Worm (Caenorhabditis elegans) whole organism, L2 larva: ENCODE results near the gene fmil-1.

Experiments
- C34F6.9 ChIP-seq: fragments of 150-350 bp; optimal IDR thresholded peaks from 2 replicates; lab custom pipeline; 2014; ENCODE audit warnings: missing biosample characterization, missing genetic modification characterization
- F13H6.1 ChIP-seq: sonication (generic microtip); optimal IDR thresholded peaks from 2 replicates; lab custom pipeline; 2016; ENCODE audit warnings: missing genetic modification characterization, missing compliant biosample characterization
- Y55F3AM.14 ChIP-seq: fragments of 200-800 bp; sonication (Bioruptor generic); optimal IDR thresholded peaks from 2 replicates; lab custom pipeline; 2018; ENCODE audit warnings: mild to moderate bottlenecking, missing genetic modification characterization, missing compliant biosample characterization
- ZK546.5 ChIP-seq: sonication (generic microtip); optimal IDR thresholded peaks from 2 replicates; lab custom pipeline; 2017; ENCODE audit warnings: missing biosample characterization, missing genetic modification characterization
- alr-1 ChIP-seq: fragments of 150-350 bp; optimal IDR thresholded peaks from 2 replicates; lab custom pipeline; 2014; ENCODE audit warnings: missing biosample characterization, missing genetic modification characterization
- aly-2 ChIP-seq: fragments of 150-350 bp; optimal IDR thresholded peaks from 2 replicates; lab custom pipeline; 2014; ENCODE audit warnings: missing biosample characterization, missing genetic modification characterization
- ama-1 ChIP-seq: fragments of 150-350 bp; optimal IDR thresholded peaks from 2 replicates; lab custom pipeline; 2018; ENCODE audit warnings: inconsistent platforms
- blmp-1 ChIP-seq: sonication (generic microtip); optimal IDR thresholded peaks from 2 replicates; lab custom pipeline; 2017; ENCODE audit warnings: missing genetic modification characterization, mild to moderate bottlenecking, missing compliant biosample characterization, antibody characterized with exemption, moderate library complexity; ENCODE audit not compliant: insufficient read depth
- ceh-16 ChIP-seq: fragments of 150-350 bp; optimal IDR thresholded peaks from 2 replicates; lab custom pipeline; 2014; ENCODE audit warnings: missing biosample characterization, missing genetic modification characterization
- ceh-82 ChIP-seq: fragments of 150-350 bp; optimal IDR thresholded peaks from 2 replicates; lab custom pipeline; 2014; ENCODE audit warnings: missing biosample characterization, missing genetic modification characterization
- crh-2 ChIP-seq: sonication (generic microtip); optimal IDR thresholded peaks from 2 replicates; lab custom pipeline; 2017; ENCODE audit warnings: missing biosample characterization, missing genetic modification characterization
- dmd-4 ChIP-seq: sonication (generic microtip); optimal IDR thresholded peaks from 2 replicates; lab custom pipeline; 2017; ENCODE audit warnings: missing biosample characterization, missing genetic modification characterization
- elt-1 ChIP-seq: fragments of 150-350 bp; optimal IDR thresholded peaks from 2 replicates; lab custom pipeline; 2014; ENCODE audit warnings: missing biosample characterization, missing genetic modification characterization
- elt-3 ChIP-seq: sonication (generic microtip); optimal IDR thresholded peaks from 2 replicates; lab custom pipeline; 2017; ENCODE audit warnings: missing biosample characterization, missing genetic modification characterization
- fos-1 ChIP-seq: fragments of 150-350 bp; optimal IDR thresholded peaks from 2 replicates; lab custom pipeline; 2014; ENCODE audit warnings: missing biosample characterization, missing genetic modification characterization
- lin-13 ChIP-seq: fragments of 150-350 bp; optimal IDR thresholded peaks from 2 replicates; lab custom pipeline; 2014; ENCODE audit warnings: missing biosample characterization, missing genetic modification reagents, missing genetic modification characterization
- lin-39 ChIP-seq: fragments of 150-350 bp; optimal IDR thresholded peaks from 2 replicates; lab custom pipeline; 2014; ENCODE audit warnings: missing biosample characterization, missing genetic modification reagents, missing genetic modification characterization
- lsy-2 ChIP-seq, 2 experiments: fragments of 150-350 bp in 1 of 2; sonication (generic microtip) in 1 of 2; optimal IDR thresholded peaks; 2 replicates each; lab custom pipeline; 2014 to 2017; ENCODE audit warnings: missing biosample characterization in 2 of 2, missing genetic modification characterization in 2 of 2
- mab-5 ChIP-seq: fragments of 150-350 bp; optimal IDR thresholded peaks from 2 replicates; lab custom pipeline; 2014; ENCODE audit warnings: missing biosample characterization, missing genetic modification characterization
- mbf-1 ChIP-seq: sonication (generic microtip); optimal IDR thresholded peaks from 2 replicates; lab custom pipeline; 2017; ENCODE audit warnings: missing biosample characterization, missing genetic modification characterization
- mdl-1 ChIP-seq, 2 experiments: fragments of 150-350 bp in 1 of 2; sonication (generic microtip) in 1 of 2; optimal IDR thresholded peaks; 2 replicates each; lab custom pipeline; 2017; ENCODE audit warnings: missing biosample characterization in 2 of 2, missing genetic modification characterization in 2 of 2
- nhr-10 ChIP-seq: sonication (generic microtip); optimal IDR thresholded peaks from 2 replicates; lab custom pipeline; 2017; ENCODE audit warnings: missing biosample characterization, missing genetic modification characterization
- nhr-12 ChIP-seq: fragments of 150-350 bp; optimal IDR thresholded peaks from 2 replicates; lab custom pipeline; 2014; ENCODE audit warnings: missing biosample characterization, missing genetic modification characterization
- nhr-129 ChIP-seq: fragments of 150-350 bp; optimal IDR thresholded peaks from 2 replicates; lab custom pipeline; 2014; ENCODE audit warnings: missing biosample characterization, missing genetic modification characterization
- nhr-21 ChIP-seq: fragments of 150-350 bp; optimal IDR thresholded peaks from 2 replicates; lab custom pipeline; 2014; ENCODE audit warnings: missing biosample characterization, missing genetic modification characterization
- nhr-23 ChIP-seq: fragments of 150-350 bp; optimal IDR thresholded peaks from 2 replicates; lab custom pipeline; 2014; ENCODE audit warnings: missing biosample characterization, missing genetic modification reagents, missing genetic modification characterization
- nhr-237 ChIP-seq: fragments of 150-350 bp; optimal IDR thresholded peaks from 2 replicates; lab custom pipeline; 2014; ENCODE audit warnings: missing biosample characterization, missing genetic modification characterization
- nhr-25 ChIP-seq: fragments of 150-350 bp; sonication (generic microtip); optimal IDR thresholded peaks from 3 replicates; lab custom pipeline; 2014; ENCODE audit warnings: missing biosample characterization, missing genetic modification characterization
- nhr-6 ChIP-seq: fragments of 150-350 bp; optimal IDR thresholded peaks from 2 replicates; lab custom pipeline; 2014; ENCODE audit warnings: missing biosample characterization, missing genetic modification characterization
- nhr-77 ChIP-seq: fragments of 150-350 bp; optimal IDR thresholded peaks from 2 replicates; lab custom pipeline; 2014; ENCODE audit warnings: missing biosample characterization, missing genetic modification characterization
- peb-1 ChIP-seq: fragments of 150-350 bp; optimal IDR thresholded peaks from 2 replicates; lab custom pipeline; 2014; ENCODE audit warnings: missing biosample characterization, missing genetic modification characterization
- sem-4 ChIP-seq: fragments of 150-350 bp; optimal IDR thresholded peaks from 2 replicates; lab custom pipeline; 2014; ENCODE audit warnings: missing biosample characterization, missing genetic modification reagents, missing genetic modification characterization
- skn-1 ChIP-seq: sonication (generic microtip); optimal IDR thresholded peaks from 2 replicates; lab custom pipeline; 2017; ENCODE audit warnings: missing biosample characterization, missing genetic modification characterization
- sma-3 ChIP-seq: sonication (generic microtip); optimal IDR thresholded peaks from 2 replicates; lab custom pipeline; 2016; ENCODE audit warnings: missing genetic modification reagents, missing genetic modification characterization, missing compliant biosample characterization
- sma-9 ChIP-seq, 2 experiments: fragments of 150-350 bp in 1 of 2; sonication (generic microtip) in 1 of 2; optimal IDR thresholded peaks; 2 replicates each; lab custom pipeline; 2014 to 2016; ENCODE audit warnings: missing genetic modification characterization in 2 of 2, mild to moderate bottlenecking in 1 of 2, missing biosample characterization in 1 of 2, missing compliant biosample characterization in 1 of 2, missing genetic modification reagents in 1 of 2, moderate library complexity in 1 of 2
- snpc-4 ChIP-seq: fragments of 150-350 bp; optimal IDR thresholded peaks from 2 replicates; lab custom pipeline; 2014; ENCODE audit warnings: missing biosample characterization, missing genetic modification characterization
- unc-39 ChIP-seq: fragments of 150-350 bp; optimal IDR thresholded peaks from 2 replicates; lab custom pipeline; 2014; ENCODE audit warnings: missing biosample characterization, missing genetic modification characterization
- unc-55 ChIP-seq: fragments of 150-350 bp; sonication (generic microtip); optimal IDR thresholded peaks from 3 replicates; lab custom pipeline; 2014; ENCODE audit warnings: missing biosample characterization, missing genetic modification reagents, missing genetic modification characterization
- unc-62 ChIP-seq: fragments of 150-350 bp; optimal IDR thresholded peaks from 2 replicates; lab custom pipeline; 2014; ENCODE audit warnings: missing biosample characterization, missing genetic modification reagents, missing genetic modification characterization
- zag-1 ChIP-seq: fragments of 150-350 bp; optimal IDR thresholded peaks from 2 replicates; lab custom pipeline; 2014; ENCODE audit warnings: missing biosample characterization, missing genetic modification characterization
- ztf-11 ChIP-seq: sonication (generic microtip); optimal IDR thresholded peaks from 2 replicates; lab custom pipeline; 2017; ENCODE audit warnings: missing biosample characterization, missing genetic modification characterization
- ztf-4 ChIP-seq: fragments of 150-350 bp; optimal IDR thresholded peaks from 2 replicates; lab custom pipeline; 2014; ENCODE audit warnings: missing biosample characterization, missing genetic modification characterization

fmil-1 gene

DNA sequence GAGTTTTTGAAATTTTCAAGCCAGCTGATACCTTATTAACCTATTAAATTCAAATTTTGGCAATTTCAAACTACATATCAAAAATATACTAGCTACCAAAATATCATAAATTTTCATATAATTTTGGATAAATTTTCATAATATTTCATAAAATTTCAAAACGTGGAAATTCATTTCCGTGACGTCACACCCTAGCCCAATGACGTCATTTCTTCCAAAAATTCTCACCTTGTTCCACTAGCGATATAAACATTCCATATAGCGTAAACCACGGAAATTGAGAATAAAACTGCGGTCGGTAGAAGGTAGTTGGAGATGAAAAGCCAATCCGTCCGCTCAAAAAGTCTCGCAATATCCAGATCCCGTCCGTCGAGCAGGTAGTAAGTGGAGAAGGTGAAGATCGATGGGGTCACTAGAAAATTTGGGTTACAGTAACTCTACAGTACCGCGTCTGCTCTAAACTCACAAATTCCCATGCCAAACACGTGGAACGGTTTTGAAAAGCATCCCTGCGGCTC, 7.3 kb downstream of the fmil-1 start:
- TF ChIP-seq nhr-77 (tag; lab: Kevin White, UChicago) = no peak
- no peak for TF ChIP-seq nhr-21 (tag; lab: Kevin White, UChicago)
- no peak for TF ChIP-seq C34F6.9 (tag; lab: Kevin White, UChicago)
- no peak for TF ChIP-seq mab-5 (tag; lab: Kevin White, UChicago)
- no peak for TF ChIP-seq mdl-1 (tag; optimal IDR thresholded peaks at IDR 0.05; lab: Kevin White, UChicago)
- TF ChIP-seq elt-3 (tag; lab: Kevin White, UChicago) = no peak
- no peak for TF ChIP-seq unc-39 (tag; lab: Kevin White, UChicago)
- no peak for TF ChIP-seq crh-2 (tag; lab: Kevin White, UChicago)
- TF ChIP-seq Y55F3AM.14 = no peak
- TF ChIP-seq, all 48 proteins: peak for 0

DNA sequence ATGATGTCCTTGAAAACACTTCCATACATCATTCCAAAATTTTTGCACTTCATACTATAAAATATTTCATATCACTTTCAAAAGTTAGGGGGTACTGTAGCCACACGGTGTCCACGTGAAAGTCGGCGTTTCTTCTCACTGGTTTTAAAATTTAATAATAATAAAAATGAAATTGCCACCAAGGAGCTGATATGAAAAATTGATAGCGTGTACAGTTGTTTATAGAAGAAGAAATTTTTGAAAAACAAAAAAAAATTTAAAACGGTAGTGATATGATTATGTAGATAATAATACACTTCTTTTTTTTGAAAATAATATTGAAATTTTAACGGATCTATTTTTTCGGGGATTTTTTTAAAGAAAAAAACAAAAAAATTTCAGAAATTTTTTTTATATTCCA, 8.6 kb downstream of the fmil-1 start:
- TF ChIP-seq nhr-23 = no peak
- TF ChIP-seq C34F6.9 (tag; lab: Kevin White, UChicago) = no peak
- no peak for TF ChIP-seq nhr-21 (tag; lab: Kevin White, UChicago)
- TF ChIP-seq nhr-6 = no peak
- TF ChIP-seq F13H6.1 = no peak
- TF ChIP-seq aly-2 = no peak
- TF ChIP-seq lsy-2 (tag; optimal IDR thresholded peaks at IDR 0.05; lab: Kevin White, UChicago) = no peak
- TF ChIP-seq zag-1 (tag; lab: Kevin White, UChicago) = no peak
- TF ChIP-seq nhr-25 = no peak
- no peak for TF ChIP-seq elt-1 (tag; lab: Kevin White, UChicago)
- no peak for TF ChIP-seq ceh-16
- no peak for TF ChIP-seq ztf-11
- TF ChIP-seq dmd-4 (tag; lab: Kevin White, UChicago) = no peak
- no peak for TF ChIP-seq snpc-4 (tag; lab: Kevin White, UChicago)
- TF ChIP-seq nhr-129 (tag; lab: Kevin White, UChicago) = no peak
- TF ChIP-seq unc-55 (GFP tag; lab: Kevin White, UChicago) = no peak
- TF ChIP-seq skn-1 (tag; lab: Kevin White, UChicago) = no peak
- TF ChIP-seq unc-62 (GFP tag; lab: Kevin White, UChicago) = no peak
- no peak for TF ChIP-seq nhr-12 (tag; lab: Kevin White, UChicago)

DNA sequence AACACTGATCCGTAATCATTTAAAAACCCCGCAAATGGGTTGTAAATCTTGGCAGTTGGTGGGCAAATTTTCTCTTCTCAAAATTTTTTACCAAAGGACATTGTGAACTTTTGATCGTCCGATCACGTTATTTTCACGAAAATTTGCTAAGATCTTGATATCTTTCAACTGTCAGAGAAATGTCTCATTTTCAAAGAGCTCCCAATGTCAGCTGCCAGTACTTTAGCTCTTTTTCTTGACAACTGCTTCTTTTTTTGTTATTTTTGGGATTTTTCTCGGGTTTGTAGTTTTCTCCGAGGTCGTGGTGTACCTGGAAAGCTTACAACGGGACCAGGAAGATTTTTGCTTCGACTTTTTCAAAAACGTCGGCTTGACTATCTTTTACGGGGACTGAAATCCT, 12.6 kb downstream of the fmil-1 start:
- no peak for TF ChIP-seq sma-9 (GFP tag; optimal IDR thresholded peaks at IDR 0.05; lab: Kevin White, UChicago)
- no peak for TF ChIP-seq sma-9 (tag; optimal IDR thresholded peaks at IDR 0.05; lab: Kevin White, UChicago)
- no peak for TF ChIP-seq lin-13 (GFP tag; lab: Kevin White, UChicago)
- TF ChIP-seq F13H6.1 = peak; percentile 47
- peak; percentile 19 for TF ChIP-seq nhr-129 (tag; lab: Kevin White, UChicago)
- peak in 1 of 2 experiments; percentile 40 for TF ChIP-seq lsy-2 (tag; optimal IDR thresholded peaks at IDR 0.05; lab: Kevin White, UChicago)

DNA sequence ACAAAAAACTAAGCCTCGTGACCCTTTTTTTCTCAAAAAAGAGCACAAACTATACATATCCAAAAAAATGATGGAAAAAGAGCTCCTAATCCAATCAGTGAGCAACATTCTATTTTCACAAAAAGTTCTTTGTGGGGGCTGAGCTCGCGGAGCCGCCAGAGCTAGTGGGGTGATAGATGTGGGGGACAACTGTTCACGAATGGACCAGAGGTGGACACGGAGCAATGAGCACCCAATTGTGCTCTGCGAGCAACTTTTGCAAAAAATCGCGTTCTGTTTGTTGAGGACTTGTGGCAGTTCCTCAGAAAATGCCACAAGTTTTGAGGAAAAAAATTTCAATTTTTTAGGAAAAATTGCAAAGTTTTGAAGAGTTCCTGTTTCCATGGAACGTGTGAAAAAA, 13.7 kb downstream of the fmil-1 start:
- peak; percentile 46 for TF ChIP-seq F13H6.1
- no peak for TF ChIP-seq nhr-21 (tag; lab: Kevin White, UChicago)

DNA sequence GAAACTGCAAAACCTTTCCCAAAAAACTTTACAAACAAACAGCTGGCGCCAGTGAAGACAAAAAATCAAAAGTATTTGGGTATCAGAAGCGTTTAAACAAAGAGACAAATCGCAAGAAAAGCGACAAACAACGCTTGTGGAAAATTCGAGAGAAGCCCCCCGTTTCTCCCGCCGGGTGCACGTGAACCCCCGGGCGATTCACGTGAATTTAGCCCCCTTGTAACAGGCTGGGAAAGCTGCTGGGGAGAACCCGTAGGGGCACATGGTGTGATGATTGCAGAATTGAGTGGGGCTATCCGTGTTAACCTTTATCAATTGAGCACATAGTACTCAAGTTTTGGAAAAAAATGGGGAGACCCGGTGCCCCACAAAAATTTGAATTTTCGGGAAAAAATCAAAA, 14.3 kb downstream of the fmil-1 start:
- TF ChIP-seq nhr-21 (tag; lab: Kevin White, UChicago) (peak; percentile 62), C34F6.9 (tag; lab: Kevin White, UChicago) (peak; percentile 16), unc-39 (tag; lab: Kevin White, UChicago) (no peak), nhr-23 (no peak), ceh-82 (tag; lab: Kevin White, UChicago) (no peak), sem-4 (tag; lab: Kevin White, UChicago) (no peak), ama-1 (lab: Kevin White, UChicago) (no peak), nhr-10 (no peak), blmp-1 (tag; lab: Kevin White, UChicago) (peak; percentile 7), mab-5 (tag; lab: Kevin White, UChicago) (peak; percentile 38), Y55F3AM.14 (peak; percentile 36), crh-2 (tag; lab: Kevin White, UChicago) (peak; percentile 14), nhr-6 (no peak), ztf-4 (tag; lab: Kevin White, UChicago) (no peak), mbf-1 (no peak), nhr-129 (tag; lab: Kevin White, UChicago) (peak; percentile 72), lin-13 (GFP tag; lab: Kevin White, UChicago) (no peak), aly-2 (no peak), sma-3 (GFP tag; lab: Kevin White, UChicago) (peak; percentile 65), unc-55 (GFP tag; lab: Kevin White, UChicago) (no peak), peb-1 (tag; lab: Kevin White, UChicago) (no peak), ZK546.5 (tag; lab: Kevin White, UChicago) (no peak), unc-62 (GFP tag; lab: Kevin White, UChicago) (no peak), alr-1 (no peak), ztf-11 (no peak), F13H6.1 (peak; percentile 95), nhr-77 (tag; lab: Kevin White, UChicago) (no peak), nhr-237 (tag; lab: Kevin White, UChicago) (no peak), fos-1 (tag; lab: Kevin White, UChicago) (peak; percentile 22), lin-39 (tag; lab: Kevin White, UChicago) (no peak), elt-3 (tag; lab: Kevin White, UChicago) (no peak), mdl-1 (tag; optimal IDR thresholded peaks at IDR 0.05; lab: Kevin White, UChicago) (peak; percentile 48 to 71), lsy-2 (tag; optimal IDR thresholded peaks at IDR 0.05; lab: Kevin White, UChicago) (peak in 1 of 2 experiments; percentile 47), ceh-16 (no peak), snpc-4 (tag; lab: Kevin White, UChicago) (no peak)
